Fruit fly (Drosophila melanogaster): ENCODE measurements around the gene daed.

daed gene

DNA sequence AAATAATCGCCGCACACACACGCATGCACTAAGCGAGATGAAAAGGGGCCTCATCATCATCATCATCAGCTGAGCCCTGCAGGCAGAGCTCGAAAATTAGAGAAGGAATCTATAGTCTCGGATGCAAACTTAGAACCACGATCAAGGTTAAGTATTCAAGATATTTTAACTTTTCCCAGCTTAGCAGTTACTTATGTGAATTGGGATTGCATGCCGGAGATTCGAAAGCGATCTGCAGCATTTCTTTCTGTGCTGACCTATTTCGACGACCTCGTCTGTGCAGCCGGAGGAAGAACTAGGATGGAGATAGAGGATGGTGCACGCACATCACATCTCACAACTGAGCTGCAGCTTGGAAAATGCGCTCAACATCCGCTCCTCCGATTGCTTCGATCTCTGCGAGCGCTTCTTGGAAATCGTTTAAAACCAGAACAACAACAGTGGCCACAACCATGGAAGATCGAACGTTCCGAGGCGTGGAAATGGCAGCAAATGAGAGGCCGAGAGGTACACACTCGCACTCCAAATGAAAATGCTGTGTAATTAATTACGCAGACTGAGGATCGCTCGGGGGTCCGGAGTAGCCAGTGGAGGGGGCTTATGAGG is 33.3 kb downstream of the daed start (continued):
- TF ChIP-seq vnd (GFP tag; IDR thresholded peaks at IDR 0.05; ENCODE audit: partially characterized antibody) (no peak), Elba2 (GFP tag; optimal IDR thresholded peaks at IDR 0.05) (peak; percentile 56), CG1233 (GFP tag; optimal IDR thresholded peaks at IDR 0.05) (peak; percentile 62), jumu (GFP tag; optimal IDR thresholded peaks at IDR 0.05) (peak; percentile 75), nerfin-1 (tag; optimal IDR thresholded peaks at IDR 0.05) (peak; percentile 36), CG13287 (GFP tag; IDR thresholded peaks at IDR 0.05; ENCODE audit: partially characterized antibody) (no peak), CG6791 (GFP tag; IDR thresholded peaks at IDR 0.05; ENCODE audit: partially characterized antibody) (no peak), CG17912 (GFP tag; optimal IDR thresholded peaks at IDR 0.05) (no peak), en (GFP tag; optimal IDR thresholded peaks at IDR 0.05) (peak; percentile 9), CG17568 (GFP tag; optimal IDR thresholded peaks at IDR 0.05) (peak; percentile 40), CG5953 (GFP tag; IDR thresholded peaks at IDR 0.05) (no peak), dati (GFP tag; IDR thresholded peaks at IDR 0.05) (no peak), Ada2b (GFP tag; IDR thresholded peaks at IDR 0.05) (peak; percentile 18; the same call in 1 of the 2 replicates), CG11723 (GFP tag; optimal IDR thresholded peaks at IDR 0.05) (peak; percentile 20), CG14014 (GFP tag; IDR thresholded peaks at IDR 0.05) (no peak), Myb (GFP tag; optimal IDR thresholded peaks at IDR 0.05) (peak; percentile 12), CG3995 (GFP tag; optimal IDR thresholded peaks at IDR 0.05) (no peak), CG2712 (tag; optimal IDR thresholded peaks at IDR 0.05) (peak; percentile 89), CG3726 (GFP tag; IDR thresholded peaks at IDR 0.05) (peak; percentile 56; the same call in 2 of the 3 replicates), croc (GFP tag; conservative IDR thresholded peaks at IDR 0.05) (peak; percentile 71), CG17385 (GFP tag; optimal IDR thresholded peaks at IDR 0.05) (no peak), CG2202 (tag; optimal IDR thresholded peaks at IDR 0.05) (peak; percentile 79), CG3281 (GFP tag; optimal IDR thresholded peaks at IDR 0.05) (no peak), ttk (GFP tag; IDR thresholded peaks at IDR 0.05) (no peak), sim (GFP tag; IDR thresholded peaks at IDR 0.05) (peak; percentile 83), grau (tag; optimal IDR thresholded peaks at IDR 0.05) (peak; percentile 62), Oli (tag; optimal IDR thresholded peaks at IDR 0.05) (peak; percentile 62), BEAF-32 (GFP tag; optimal IDR thresholded peaks at IDR 0.05) (no peak), MTF-1 (GFP tag; optimal IDR thresholded peaks at IDR 0.05; ENCODE audit: borderline replicate concordance) (peak; percentile 50), ftz-f1 (GFP tag; optimal IDR thresholded peaks at IDR 0.05) (no peak), crc (GFP tag; optimal IDR thresholded peaks at IDR 0.05) (no peak), CG12104 (GFP tag; optimal IDR thresholded peaks at IDR 0.05) (no peak), CG6654 (GFP tag; optimal IDR thresholded peaks at IDR 0.05) (peak; percentile 10), mld (GFP tag; IDR thresholded peaks at IDR 0.05; ENCODE audit: partially characterized antibody) (no peak), chif (GFP tag; optimal IDR thresholded peaks at IDR 0.05) (peak; percentile 33 to 91), unpg (GFP tag; optimal IDR thresholded peaks at IDR 0.05) (peak; percentile 65), CG16863 (GFP tag; optimal IDR thresholded peaks at IDR 0.05) (peak; percentile 59), stwl (tag; optimal IDR thresholded peaks at IDR 0.05) (peak; percentile 57), cato (GFP tag; optimal IDR thresholded peaks at IDR 0.05; ENCODE audit: borderline replicate concordance) (peak; percentile 25), Mad (GFP tag; optimal IDR thresholded peaks at IDR 0.05) (peak; percentile 22), TFAM (GFP tag; optimal IDR thresholded peaks at IDR 0.05) (peak; percentile 23), CG7745 (tag; optimal IDR thresholded peaks at IDR 0.05) (peak; percentile 59), da (GFP tag; optimal IDR thresholded peaks at IDR 0.05) (no peak), Pdp1 (GFP tag; optimal IDR thresholded peaks at IDR 0.05) (peak; percentile 45 to 49), Sry-β (GFP tag; optimal IDR thresholded peaks at IDR 0.05) (no peak), p53 (GFP tag; optimal IDR thresholded peaks at IDR 0.05) (peak; percentile 32), CG11247 (GFP tag; IDR thresholded peaks at IDR 0.05) (no peak), CG14441 (GFP tag; IDR thresholded peaks at IDR 0.05) (no peak), C15 (GFP tag; IDR thresholded peaks at IDR 0.05) (no peak), CG11398 (GFP tag; optimal IDR thresholded peaks at IDR 0.05) (peak; percentile 64)
